Fruit fly (Drosophila melanogaster): ENCODE data around the gene TP53INP.
A peak's percentile ranks its signal among the peaks of the same experiment; 100 is the strongest.

The TP53INP gene

DNA sequence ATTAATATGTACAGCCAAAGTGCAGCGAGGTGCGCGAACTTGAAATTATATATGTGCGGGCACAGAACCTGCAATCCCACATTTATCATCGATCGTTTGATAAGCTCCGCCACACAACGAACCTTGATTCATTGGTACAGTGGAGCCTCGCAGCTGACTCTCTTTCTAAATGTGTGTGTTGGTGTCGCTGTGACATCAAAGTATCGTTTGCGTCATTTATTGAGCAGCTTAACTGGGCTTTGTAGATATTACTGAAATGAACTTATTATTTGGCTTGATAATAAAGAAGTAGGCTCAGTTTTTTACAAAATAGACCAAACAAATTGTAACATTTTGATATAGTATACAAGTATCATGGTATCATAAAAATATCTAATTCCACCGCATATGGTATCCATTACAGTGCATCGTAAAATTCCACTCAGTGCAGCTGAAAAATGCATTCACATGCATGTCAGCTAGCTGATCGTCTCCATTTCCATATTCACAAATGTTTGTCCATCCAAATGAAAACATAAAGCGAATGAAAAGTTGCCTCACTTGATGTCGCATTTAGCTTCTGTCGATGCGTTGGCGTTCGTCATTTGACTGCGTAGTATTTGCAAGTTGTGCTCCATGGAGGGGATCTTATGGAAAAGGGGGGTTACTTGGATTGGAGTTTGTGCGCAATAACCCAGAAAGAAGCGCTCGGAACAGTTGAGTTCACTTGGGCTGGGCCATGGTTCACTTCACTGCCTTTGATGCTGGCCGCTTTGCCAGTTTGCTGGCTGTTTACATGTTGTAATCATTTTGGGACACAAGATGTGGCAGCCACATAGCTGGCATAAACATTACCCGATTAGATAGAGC lies 4.5 kb downstream of the TP53INP start:
- TF ChIP-seq EcR (GFP tag; optimal IDR thresholded peaks at IDR 0.05): no peak
- TF ChIP-seq psq (optimal IDR thresholded peaks at IDR 0.05): no peak
- TF ChIP-seq CG8478 (optimal IDR thresholded peaks at IDR 0.05): no peak
- TF ChIP-seq usp (GFP tag; optimal IDR thresholded peaks at IDR 0.05): no peak
- no peak for TF ChIP-seq Dll (optimal IDR thresholded peaks at IDR 0.05)
- no peak for TF ChIP-seq pan (optimal IDR thresholded peaks at IDR 0.05)

DNA sequence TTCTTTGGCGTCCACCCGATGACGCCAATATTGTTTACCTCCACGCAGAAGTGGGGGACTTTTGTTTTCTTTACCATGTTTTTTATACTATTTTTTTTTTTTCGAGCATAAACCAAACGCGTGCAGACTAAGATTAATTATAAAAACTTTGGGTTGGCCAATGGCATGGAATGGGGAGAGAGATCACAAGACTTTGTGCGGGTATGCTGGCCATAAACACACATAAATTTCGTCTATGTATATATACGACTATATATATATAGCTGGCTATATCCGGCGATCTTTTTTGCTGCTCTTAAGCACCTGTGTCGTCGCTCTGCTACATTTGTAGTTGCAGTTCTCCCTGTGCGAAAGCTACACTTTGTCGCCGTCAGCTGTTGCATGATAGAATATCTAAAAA lies 5.2 kb downstream of the TP53INP start:
- TF ChIP-seq CG8478 (optimal IDR thresholded peaks at IDR 0.05): no peak
- TF ChIP-seq pan (optimal IDR thresholded peaks at IDR 0.05): no peak
- no peak for TF ChIP-seq psq (optimal IDR thresholded peaks at IDR 0.05)
- no peak for TF ChIP-seq EcR (GFP tag; optimal IDR thresholded peaks at IDR 0.05)
- TF ChIP-seq usp (GFP tag; optimal IDR thresholded peaks at IDR 0.05): no peak
- TF ChIP-seq Dll (optimal IDR thresholded peaks at IDR 0.05): no peak

dm6 chr3L:4412974-4413373 lies 6.2 kb downstream of the TP53INP start:
- TF ChIP-seq psq (optimal IDR thresholded peaks at IDR 0.05): no peak
- no peak for TF ChIP-seq pan (optimal IDR thresholded peaks at IDR 0.05)
- TF ChIP-seq EcR (GFP tag; optimal IDR thresholded peaks at IDR 0.05): no peak
- no peak for TF ChIP-seq CG8478 (optimal IDR thresholded peaks at IDR 0.05)
- TF ChIP-seq Dll (optimal IDR thresholded peaks at IDR 0.05): no peak
- TF ChIP-seq usp (GFP tag; optimal IDR thresholded peaks at IDR 0.05): no peak

DNA sequence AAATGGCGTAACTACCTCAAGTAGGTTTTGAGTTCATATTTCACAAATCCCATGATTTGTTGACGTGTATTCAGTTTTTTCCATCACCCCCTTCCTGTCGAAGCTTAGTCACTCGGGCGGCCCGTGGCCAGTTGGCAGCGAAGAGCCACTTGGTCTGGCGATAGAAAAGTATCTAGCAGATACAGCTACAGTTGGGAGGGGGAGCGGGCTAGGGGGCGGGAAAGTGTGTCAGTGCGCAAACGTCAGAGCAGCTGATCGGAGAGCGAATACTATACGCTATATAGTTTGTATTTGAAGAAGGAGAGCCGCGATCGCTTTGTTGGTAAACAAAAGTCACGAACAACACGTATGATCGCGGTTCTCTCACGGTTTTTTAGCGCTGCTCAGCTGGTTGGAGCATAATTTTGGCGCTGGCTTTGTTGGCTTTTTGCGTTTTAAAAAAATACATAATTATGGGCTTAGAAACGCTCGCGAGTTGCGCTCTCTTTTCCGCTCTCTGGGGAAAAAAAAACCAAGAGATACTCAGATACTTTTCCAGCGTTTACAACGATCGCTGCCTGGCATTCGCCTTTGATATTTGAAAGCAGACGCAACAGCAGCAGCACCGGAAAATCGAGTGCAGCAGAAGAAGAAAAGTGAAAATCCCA lies 7.2 kb downstream of the TP53INP start:
- TF ChIP-seq Dll (optimal IDR thresholded peaks at IDR 0.05) (peak; percentile 61), CG8478 (optimal IDR thresholded peaks at IDR 0.05) (no peak)

DNA sequence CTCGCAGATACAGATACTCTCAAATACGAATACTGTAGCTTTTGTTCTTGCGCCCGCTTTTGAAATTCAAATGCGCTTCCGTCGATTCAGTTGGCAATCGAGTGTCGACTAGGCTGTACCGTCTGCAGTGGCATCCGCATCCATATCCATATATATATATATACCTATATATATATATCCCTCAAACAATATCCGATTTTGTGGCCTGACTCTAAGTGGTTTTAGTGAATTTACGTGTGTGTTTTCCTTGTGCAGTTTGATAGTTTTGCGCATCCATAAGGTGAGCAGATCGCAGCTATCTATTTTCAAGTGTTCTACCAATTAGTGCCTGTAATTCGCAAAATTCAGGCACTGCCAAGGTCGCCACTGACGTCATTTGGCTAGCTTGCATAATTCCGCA lies 7.8 kb downstream of the TP53INP start:
- no peak for TF ChIP-seq CG8478 (optimal IDR thresholded peaks at IDR 0.05)
- no peak for TF ChIP-seq usp (GFP tag; optimal IDR thresholded peaks at IDR 0.05)

DNA sequence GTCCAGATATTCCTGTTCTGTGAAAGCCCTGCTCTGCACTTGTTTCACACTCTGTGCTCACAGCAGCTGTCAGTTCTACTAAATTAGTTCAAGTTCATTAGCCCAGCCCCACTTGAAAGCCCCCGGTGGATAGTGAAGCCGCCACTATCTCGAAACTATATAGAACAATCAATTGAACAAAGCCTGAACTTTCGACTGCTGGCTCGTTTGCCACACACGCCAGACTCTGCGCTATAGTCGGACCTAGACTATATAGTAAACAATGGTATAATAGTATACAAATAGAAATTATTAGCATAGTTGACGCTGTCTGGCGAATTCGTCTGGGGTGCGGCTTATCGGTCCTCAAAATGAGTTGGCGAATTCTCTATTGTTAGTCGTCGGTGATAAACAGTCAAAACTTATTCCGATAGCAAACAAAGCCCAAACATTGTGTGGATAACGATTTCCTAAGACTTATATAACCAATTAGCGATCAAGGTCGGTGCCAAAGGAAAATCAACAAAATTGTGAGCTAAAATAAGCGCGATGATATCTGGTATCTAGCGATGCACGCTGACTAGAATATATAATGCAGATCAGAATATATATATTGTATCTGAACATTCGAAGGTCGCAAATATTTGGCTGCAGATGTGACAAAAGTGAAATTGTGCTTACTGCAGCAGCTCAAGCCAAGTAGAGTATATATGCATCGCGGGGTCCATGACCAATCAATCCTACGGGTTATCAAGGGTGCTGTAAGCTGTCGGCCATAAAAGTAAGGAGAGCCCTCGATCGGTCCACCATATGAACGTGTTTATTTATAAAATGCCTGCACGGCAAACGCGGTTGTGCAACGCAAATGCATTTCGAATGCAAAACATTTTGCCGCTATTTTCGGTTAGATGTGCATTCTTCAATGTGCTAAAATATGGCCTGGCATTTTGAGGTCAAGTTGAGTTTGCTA lies 8.9 kb downstream of the TP53INP start:
- TF ChIP-seq EcR (GFP tag; optimal IDR thresholded peaks at IDR 0.05): peak in 1 of 2 experiments; percentile 36
- TF ChIP-seq pan (optimal IDR thresholded peaks at IDR 0.05): no peak

dm6 chr3L:4417068-4417467 lies 10.3 kb downstream of the TP53INP start:
- TF ChIP-seq Dll (optimal IDR thresholded peaks at IDR 0.05): no peak
- no peak for TF ChIP-seq EcR (GFP tag; optimal IDR thresholded peaks at IDR 0.05)
- TF ChIP-seq psq (optimal IDR thresholded peaks at IDR 0.05): no peak

dm6 chr3L:4417543-4417942 lies 10.8 kb downstream of the TP53INP start:
- no peak for TF ChIP-seq CG8478 (optimal IDR thresholded peaks at IDR 0.05)
- TF ChIP-seq EcR (GFP tag; optimal IDR thresholded peaks at IDR 0.05): no peak
- no peak for TF ChIP-seq Dll (optimal IDR thresholded peaks at IDR 0.05)
- TF ChIP-seq pan (optimal IDR thresholded peaks at IDR 0.05): no peak
- no peak for TF ChIP-seq usp (GFP tag; optimal IDR thresholded peaks at IDR 0.05)
- no peak for TF ChIP-seq psq (optimal IDR thresholded peaks at IDR 0.05)

DNA sequence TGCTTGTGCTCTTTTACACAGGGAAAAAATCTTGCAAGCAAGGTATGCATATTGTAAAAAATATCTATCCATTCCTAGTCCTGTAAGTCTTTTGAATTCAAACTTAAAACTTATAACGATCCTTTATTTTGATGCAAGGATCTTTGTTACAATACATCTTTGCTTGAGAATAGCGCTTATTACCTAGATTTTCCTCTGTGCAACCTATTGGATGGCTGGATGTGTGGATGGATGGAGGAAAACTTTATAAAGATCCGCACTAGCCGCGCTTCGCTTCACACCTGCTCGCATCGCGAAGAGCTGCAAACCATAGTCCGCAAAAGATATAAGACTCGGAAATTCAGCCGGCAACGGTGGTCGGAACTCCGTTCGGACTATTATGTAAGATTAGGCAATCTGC lies 14.6 kb downstream of the TP53INP start, which contains the start of gene CG15020:
CG15020 (plus strand) TSS at position 301 of the 400 bp plus-strand sequence.
- no peak for TF ChIP-seq Dll (optimal IDR thresholded peaks at IDR 0.05)
- TF ChIP-seq pan (optimal IDR thresholded peaks at IDR 0.05): no peak
- TF ChIP-seq usp (GFP tag; optimal IDR thresholded peaks at IDR 0.05): no peak
- TF ChIP-seq CG8478 (optimal IDR thresholded peaks at IDR 0.05): no peak
- no peak for TF ChIP-seq psq (optimal IDR thresholded peaks at IDR 0.05)
- no peak for TF ChIP-seq EcR (GFP tag; optimal IDR thresholded peaks at IDR 0.05)

dm6 chr3L:4426581-4426980 lies 19.8 kb downstream of the TP53INP start:
- TF ChIP-seq pan (optimal IDR thresholded peaks at IDR 0.05): no peak
- TF ChIP-seq Dll (optimal IDR thresholded peaks at IDR 0.05): no peak
- TF ChIP-seq usp (GFP tag; optimal IDR thresholded peaks at IDR 0.05): no peak
- no peak for TF ChIP-seq EcR (GFP tag; optimal IDR thresholded peaks at IDR 0.05)
- no peak for TF ChIP-seq psq (optimal IDR thresholded peaks at IDR 0.05)
- no peak for TF ChIP-seq CG8478 (optimal IDR thresholded peaks at IDR 0.05)

DNA sequence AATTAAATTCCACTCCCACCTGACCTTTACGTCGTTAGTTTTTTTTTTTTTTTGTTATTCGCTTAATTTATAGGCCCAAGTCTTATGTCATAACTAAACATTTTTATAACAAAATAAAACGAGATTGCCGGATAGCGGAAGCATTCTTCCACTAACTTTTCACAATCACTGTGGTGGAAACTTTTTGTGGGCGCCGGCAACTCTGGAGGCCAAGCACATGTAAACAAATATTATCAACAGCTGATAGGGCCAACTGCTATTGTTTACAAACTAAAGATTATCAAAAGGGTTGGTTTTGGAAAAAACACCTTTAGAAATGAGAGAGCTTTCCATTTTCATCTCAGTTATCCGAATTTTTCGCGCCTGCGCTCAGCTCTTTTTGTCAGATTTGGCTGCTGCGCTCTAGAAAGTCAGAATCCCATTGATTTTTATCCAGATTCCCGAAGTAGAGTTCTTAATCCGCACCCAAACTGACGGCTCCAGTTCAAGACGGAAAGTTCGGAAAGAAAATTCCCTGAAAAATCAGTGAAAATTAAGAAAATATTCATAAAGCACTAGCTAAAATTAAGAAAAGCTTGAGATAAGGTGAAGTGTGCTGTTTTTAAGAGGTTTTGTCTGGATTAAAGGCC lies 22.3 kb downstream of the TP53INP start, which contains the start of gene nAChRbeta1:
nAChRbeta1 (plus strand) TSS at position 432 of the 629 bp plus-strand sequence.
- no peak for TF ChIP-seq psq (optimal IDR thresholded peaks at IDR 0.05)
- no peak for TF ChIP-seq Dll (optimal IDR thresholded peaks at IDR 0.05)
- TF ChIP-seq pan (optimal IDR thresholded peaks at IDR 0.05): no peak
- TF ChIP-seq usp (GFP tag; optimal IDR thresholded peaks at IDR 0.05): no peak
- TF ChIP-seq EcR (GFP tag; optimal IDR thresholded peaks at IDR 0.05): no peak
- no peak for TF ChIP-seq CG8478 (optimal IDR thresholded peaks at IDR 0.05)
